Worm (Caenorhabditis elegans) whole organism, L4 larva: ENCODE results near the gene F58E6.4.

Experiments used
- F10B5.3 ChIP-seq: sonication (generic microtip); optimal IDR thresholded peaks from 2 replicates; lab custom pipeline; 2016; ENCODE audit warnings: mild to moderate bottlenecking, missing genetic modification characterization, missing compliant biosample characterization
- F26F4.8 ChIP-seq: fragments of 200-800 bp; sonication (Bioruptor generic); conservative IDR thresholded peaks from 2 replicates; pipeline ENCODE4 v1.3.6; 2022; ENCODE audit warnings: missing genetic modification characterization, missing compliant biosample characterization
- F37D6.2 ChIP-seq: sonication (generic microtip); optimal IDR thresholded peaks from 2 replicates; lab custom pipeline; 2016; ENCODE audit warnings: mild to moderate bottlenecking, missing genetic modification characterization, missing compliant biosample characterization
- F44E2.7 ChIP-seq: fragments of 200-800 bp; sonication (Bioruptor generic); IDR thresholded peaks from 2 replicates; pipeline ENCODE4 v2.1.2; 2022; ENCODE audit warnings: missing genetic modification characterization, missing compliant biosample characterization
- R02D3.7 ChIP-seq: fragments of 150-350 bp; sonication (generic microtip); optimal IDR thresholded peaks from 3 replicates; lab custom pipeline; 2014; ENCODE audit warnings: missing biosample characterization, missing genetic modification characterization
- Y105C5A.15 ChIP-seq: fragments of 200-800 bp; sonication (Bioruptor generic); IDR thresholded peaks from 2 replicates; pipeline ENCODE4 v1.3.6; 2022; ENCODE audit warnings: missing genetic modification characterization, missing compliant biosample characterization
- ZK337.2 ChIP-seq: fragments of 200-800 bp; sonication (Bioruptor generic); IDR thresholded peaks from 2 replicates; pipeline ENCODE4 v1.3.6; 2022; ENCODE audit warnings: missing genetic modification reagents, missing genetic modification characterization, missing compliant biosample characterization
- ZK546.5 ChIP-seq, 2 experiments: sonication (generic microtip); optimal IDR thresholded peaks; 2 replicates each; lab custom pipeline; 2017; ENCODE audit warnings: missing biosample characterization in 2 of 2, missing genetic modification characterization in 2 of 2
- ama-1 ChIP-seq: fragments of 150-350 bp; optimal IDR thresholded peaks from 2 replicates; lab custom pipeline; 2014; ENCODE audit warnings: inconsistent platforms, mixed read lengths
- ceh-20 ChIP-seq: fragments of 200-800 bp; sonication (Bioruptor generic); IDR thresholded peaks from 2 replicates; pipeline ENCODE4 v1.3.6; 2022; ENCODE audit warnings: missing genetic modification reagents, missing genetic modification characterization, missing compliant biosample characterization
- ceh-28 ChIP-seq: fragments of 150-350 bp; optimal IDR thresholded peaks from 2 replicates; lab custom pipeline; 2014; ENCODE audit warnings: missing biosample characterization, missing genetic modification reagents, missing genetic modification characterization
- ceh-44 ChIP-seq: fragments of 200-800 bp; sonication (Bioruptor generic); IDR thresholded peaks from 2 replicates; pipeline ENCODE4 v1.3.6; 2022; ENCODE audit warnings: missing genetic modification reagents, missing genetic modification characterization, missing compliant biosample characterization
- ctbp-1 ChIP-seq: fragments of 200-800 bp; sonication (Bioruptor generic); IDR thresholded peaks from 2 replicates; pipeline ENCODE4 v1.3.6; 2022; ENCODE audit warnings: missing genetic modification reagents, missing genetic modification characterization, missing compliant biosample characterization
- daf-12 ChIP-seq: fragments of 150-350 bp; optimal IDR thresholded peaks from 2 replicates; lab custom pipeline; 2014; ENCODE audit warnings: missing biosample characterization, missing genetic modification reagents, missing genetic modification characterization
- daf-19 ChIP-seq: fragments of 200-800 bp; sonication (Bioruptor generic); conservative IDR thresholded peaks from 2 replicates; pipeline ENCODE4 v1.3.6; 2022; ENCODE audit warnings: missing genetic modification characterization, missing compliant biosample characterization
- dmd-6 ChIP-seq: fragments of 200-800 bp; sonication (Bioruptor generic); IDR thresholded peaks from 2 replicates; pipeline ENCODE4 v1.3.6; 2022; ENCODE audit warnings: missing genetic modification reagents, missing genetic modification characterization, missing compliant biosample characterization
- dmd-8 ChIP-seq: fragments of 200-800 bp; sonication (Bioruptor generic); IDR thresholded peaks from 2 replicates; pipeline ENCODE4 v1.3.6; 2022; ENCODE audit warnings: missing genetic modification characterization, missing compliant biosample characterization
- dmd-9 ChIP-seq: fragments of 200-800 bp; sonication (Bioruptor generic); IDR thresholded peaks from 2 replicates; pipeline ENCODE4 v1.3.6; 2022; ENCODE audit warnings: missing genetic modification reagents, missing genetic modification characterization, missing compliant biosample characterization
- duxl-1 ChIP-seq: sonication (generic microtip); optimal IDR thresholded peaks from 2 replicates; lab custom pipeline; 2016; ENCODE audit warnings: mild to moderate bottlenecking, missing genetic modification characterization, moderate library complexity, missing compliant biosample characterization; ENCODE audit not compliant: poor library complexity
- dve-1 ChIP-seq: sonication (generic microtip); optimal IDR thresholded peaks from 2 replicates; lab custom pipeline; 2017; ENCODE audit warnings: antibody characterized with exemption, mild to moderate bottlenecking, missing genetic modification characterization, missing compliant biosample characterization; ENCODE audit not compliant: insufficient read depth
- egl-27 ChIP-seq: sonication (generic microtip); optimal IDR thresholded peaks from 3 replicates; lab custom pipeline; 2017; ENCODE audit warnings: missing biosample characterization, missing genetic modification reagents, missing genetic modification characterization
- egl-43 ChIP-seq: fragments of 200-800 bp; sonication (Bioruptor generic); IDR thresholded peaks from 2 replicates; pipeline ENCODE4 v1.3.6; 2022; ENCODE audit warnings: missing genetic modification reagents, missing genetic modification characterization, missing compliant biosample characterization
- fkh-10 ChIP-seq: fragments of 150-350 bp; optimal IDR thresholded peaks from 2 replicates; lab custom pipeline; 2014; ENCODE audit warnings: missing biosample characterization, missing genetic modification reagents, missing genetic modification characterization
- hif-1 ChIP-seq, 2 experiments: sonication (generic microtip); optimal IDR thresholded peaks; 2 replicates each; lab custom pipeline; 2016 to 2017; ENCODE audit warnings: missing compliant biosample characterization in 2 of 2, missing genetic modification characterization in 2 of 2, missing genetic modification reagents in 2 of 2, missing genotype in 2 of 2, mild to moderate bottlenecking in 1 of 2
- hmg-1.1 ChIP-seq: fragments of 200-800 bp; sonication (Bioruptor generic); IDR thresholded peaks from 2 replicates; pipeline ENCODE4 v1.3.6; 2022; ENCODE audit warnings: missing genetic modification reagents, missing genetic modification characterization, missing compliant biosample characterization
- lim-7 ChIP-seq: fragments of 200-800 bp; sonication (Bioruptor generic); IDR thresholded peaks from 2 replicates; pipeline ENCODE4 v1.3.6; 2022; ENCODE audit warnings: missing genetic modification characterization, missing compliant biosample characterization
- lin-1 ChIP-seq: fragments of 200-800 bp; sonication (Bioruptor generic); IDR thresholded peaks from 2 replicates; pipeline ENCODE4 v1.3.6; 2022; ENCODE audit warnings: missing genetic modification reagents, missing genetic modification characterization, missing compliant biosample characterization
- lin-13 ChIP-seq: fragments of 150-350 bp; optimal IDR thresholded peaks from 2 replicates; lab custom pipeline; 2014; ENCODE audit warnings: missing biosample characterization, missing genetic modification reagents, missing genetic modification characterization
- lin-29 ChIP-seq: fragments of 200-800 bp; sonication (Bioruptor generic); IDR thresholded peaks from 2 replicates; pipeline ENCODE4 v1.3.6; 2022; ENCODE audit warnings: missing genetic modification reagents, missing genetic modification characterization, missing compliant biosample characterization
- lin-39 ChIP-seq: fragments of 150-350 bp; optimal IDR thresholded peaks from 2 replicates; lab custom pipeline; 2014; ENCODE audit warnings: missing biosample characterization, missing genetic modification reagents, missing genetic modification characterization
- madf-5 ChIP-seq, 2 experiments: fragments of 200-800 bp; sonication (Bioruptor generic); IDR thresholded peaks; 2 replicates each; pipeline ENCODE4 v1.3.6; 2022; ENCODE audit warnings: missing compliant biosample characterization in 2 of 2, missing genetic modification characterization in 2 of 2
- mxl-3 ChIP-seq: fragments of 200-800 bp; sonication (Bioruptor generic); optimal IDR thresholded peaks from 2 replicates; lab custom pipeline; 2018; ENCODE audit warnings: mild to moderate bottlenecking, missing genetic modification characterization, missing compliant biosample characterization
- nhr-10 ChIP-seq: fragments of 150-350 bp; optimal IDR thresholded peaks from 2 replicates; lab custom pipeline; 2014; ENCODE audit warnings: missing biosample characterization, missing genetic modification characterization
- nhr-111 ChIP-seq: fragments of 200-800 bp; sonication (Bioruptor generic); optimal IDR thresholded peaks from 2 replicates; lab custom pipeline; 2018; ENCODE audit warnings: mild to moderate bottlenecking, missing genetic modification characterization, missing compliant biosample characterization
- nhr-25 ChIP-seq: sonication (generic microtip); optimal IDR thresholded peaks from 2 replicates; lab custom pipeline; 2017; ENCODE audit warnings: missing genetic modification characterization, mild to moderate bottlenecking, missing compliant biosample characterization, antibody characterized with exemption, moderate library complexity, borderline replicate concordance; ENCODE audit not compliant: insufficient read depth
- nhr-41 ChIP-seq: fragments of 200-800 bp; sonication (Bioruptor generic); IDR thresholded peaks from 2 replicates; pipeline ENCODE4 v1.3.6; 2022; ENCODE audit warnings: missing genetic modification reagents, missing genetic modification characterization, missing compliant biosample characterization
- nhr-42 ChIP-seq: fragments of 200-800 bp; sonication (Bioruptor generic); IDR thresholded peaks from 2 replicates; pipeline ENCODE4 v1.3.6; 2022; ENCODE audit warnings: missing genetic modification characterization, missing compliant biosample characterization
- nhr-6 ChIP-seq: fragments of 150-350 bp; optimal IDR thresholded peaks from 2 replicates; lab custom pipeline; 2014; ENCODE audit warnings: missing biosample characterization, missing genetic modification characterization
- nhr-76 ChIP-seq: fragments of 150-350 bp; optimal IDR thresholded peaks from 2 replicates; lab custom pipeline; 2014; ENCODE audit warnings: missing biosample characterization, missing genetic modification characterization
- nhr-77 ChIP-seq: fragments of 150-350 bp; optimal IDR thresholded peaks from 2 replicates; lab custom pipeline; 2014; ENCODE audit warnings: missing biosample characterization, missing genetic modification characterization
- sdz-12 ChIP-seq: fragments of 200-800 bp; sonication (Bioruptor generic); optimal IDR thresholded peaks from 2 replicates; lab custom pipeline; 2018; ENCODE audit warnings: mild to moderate bottlenecking, missing genetic modification characterization, missing compliant biosample characterization
- skn-1 ChIP-seq: fragments of 150-350 bp; optimal IDR thresholded peaks from 2 replicates; lab custom pipeline; 2014; ENCODE audit warnings: missing biosample characterization, missing genetic modification characterization
- snpc-1.2 ChIP-seq: fragments of 200-800 bp; sonication (Bioruptor generic); IDR thresholded peaks from 2 replicates; pipeline ENCODE4 v1.3.6; 2022; ENCODE audit warnings: missing genetic modification reagents, missing genetic modification characterization, missing compliant biosample characterization
- snpc-4 ChIP-seq: fragments of 150-350 bp; optimal IDR thresholded peaks from 2 replicates; lab custom pipeline; 2014; ENCODE audit warnings: missing biosample characterization, missing genetic modification characterization
- tag-97 ChIP-seq: fragments of 200-800 bp; sonication (Bioruptor generic); IDR thresholded peaks from 2 replicates; pipeline ENCODE4 v1.3.6; 2022; ENCODE audit warnings: missing genetic modification characterization, missing compliant biosample characterization
- unc-62 ChIP-seq, 3 experiments: fragments of 150-350 bp in 1 of 3; sonication (generic microtip); optimal IDR thresholded peaks in 2 of 3; peaks in 1 of 3; 1 replicate in 1 of 3; 2 replicates in 2 of 3; lab custom pipeline; 2014 to 2017; ENCODE audit warnings: missing biosample characterization in 3 of 3, missing genetic modification characterization in 3 of 3, missing genetic modification reagents in 3 of 3, missing genotype in 1 of 3
- zag-1 ChIP-seq: fragments of 150-350 bp; optimal IDR thresholded peaks from 2 replicates; lab custom pipeline; 2014; ENCODE audit warnings: missing biosample characterization, missing genetic modification characterization
- zfp-3 ChIP-seq: fragments of 200-800 bp; sonication (Bioruptor generic); conservative IDR thresholded peaks from 2 replicates; pipeline ENCODE4 v1.3.6; 2022; ENCODE audit warnings: missing genetic modification reagents, missing genetic modification characterization, missing compliant biosample characterization
- zip-2 ChIP-seq: fragments of 150-350 bp; optimal IDR thresholded peaks from 2 replicates; lab custom pipeline; 2014; ENCODE audit warnings: missing biosample characterization, missing genetic modification characterization
- ztf-11 ChIP-seq: fragments of 150-350 bp; optimal IDR thresholded peaks from 2 replicates; lab custom pipeline; 2014; ENCODE audit warnings: missing biosample characterization, missing genetic modification characterization
- ztf-7 ChIP-seq: fragments of 150-350 bp; optimal IDR thresholded peaks from 2 replicates; lab custom pipeline; 2014; ENCODE audit warnings: missing biosample characterization, missing genetic modification characterization

Gene F58E6.4

ce11 chrV:9729462-9730162 lies 20.6 kb downstream of the F58E6.4 start, which contains the start of the genes aagr-3 and drap-1:
TSS of gene aagr-3 (minus strand) at chrV:9729512.
TSS of gene drap-1 (plus strand) at chrV:9730106.
- no peak for TF ChIP-seq nhr-41 (GFP tag; lab: Robert Waterston, UW)
- TF ChIP-seq lin-39 (tag; lab: Kevin White, UChicago), result no peak
- TF ChIP-seq hmg-1.1, result peak; percentile 39; the same call in 1 of the 2 replicates
- TF ChIP-seq ztf-7, result no peak
- TF ChIP-seq ZK546.5 (tag; optimal IDR thresholded peaks at IDR 0.05; lab: Kevin White, UChicago), result no peak
- no peak for TF ChIP-seq lin-29
- peak in 1 of 2 experiments; percentile 40 for TF ChIP-seq hif-1 (tag; optimal IDR thresholded peaks at IDR 0.05; lab: Kevin White, UChicago)
- no peak for TF ChIP-seq madf-5 (GFP tag; IDR thresholded peaks at IDR 0.05; lab: Robert Waterston, UW)
- TF ChIP-seq Y105C5A.15 (GFP tag; lab: Robert Waterston, UW), result no peak
- peak; percentile 40; the same call in 1 of the 2 replicates for TF ChIP-seq dmd-6 (GFP tag; lab: Robert Waterston, UW)
- TF ChIP-seq mxl-3 (GFP tag; lab: Kevin White, UChicago), result no peak
- no peak for TF ChIP-seq ama-1
- no peak for TF ChIP-seq ceh-28
- no peak for TF ChIP-seq skn-1 (tag; lab: Kevin White, UChicago)
- TF ChIP-seq lin-13 (GFP tag; lab: Kevin White, UChicago), result peak; percentile 43
- TF ChIP-seq fkh-10 (GFP tag; lab: Kevin White, UChicago), result peak; percentile 4
- TF ChIP-seq egl-27 (tag; lab: Kevin White, UChicago), result no peak
- no peak for TF ChIP-seq tag-97 (GFP tag; lab: Robert Waterston, UW)
- no peak for TF ChIP-seq snpc-1.2 (GFP tag; lab: Robert Waterston, UW)
- no peak for TF ChIP-seq dmd-8 (GFP tag; lab: Robert Waterston, UW)
- no peak for TF ChIP-seq F10B5.3 (tag; lab: Kevin White, UChicago)
- TF ChIP-seq egl-43 (GFP tag; lab: Robert Waterston, UW), result no peak
- no peak for TF ChIP-seq nhr-76
- TF ChIP-seq dmd-9 (GFP tag; lab: Robert Waterston, UW), result no peak
- TF ChIP-seq daf-12 (tag; lab: Kevin White, UChicago), result no peak
- no peak for TF ChIP-seq F26F4.8 (GFP tag; lab: Robert Waterston, UW)
- TF ChIP-seq F44E2.7 (GFP tag; lab: Robert Waterston, UW), result no peak
- TF ChIP-seq nhr-42 (GFP tag; lab: Robert Waterston, UW), result no peak
- no peak for TF ChIP-seq zip-2
- TF ChIP-seq ztf-11 (tag; lab: Kevin White, UChicago), result no peak
- peak; percentile 65 for TF ChIP-seq dve-1
- TF ChIP-seq ceh-44, result no peak
- no peak for TF ChIP-seq snpc-4 (tag; lab: Kevin White, UChicago)
- no peak for TF ChIP-seq lim-7 (GFP tag; lab: Robert Waterston, UW)
- no peak for TF ChIP-seq F37D6.2 (tag; lab: Kevin White, UChicago)
- no peak for TF ChIP-seq lin-1 (GFP tag; lab: Robert Waterston, UW)
- TF ChIP-seq ctbp-1 (GFP tag; lab: Robert Waterston, UW), result 0 out of 2 replicates have a peak, but pooled peaks have one; percentile 34
- no peak for TF ChIP-seq R02D3.7
- no peak for TF ChIP-seq ceh-20 (GFP tag; lab: Robert Waterston, UW)
- no peak for TF ChIP-seq zfp-3 (GFP tag; lab: Robert Waterston, UW)
- TF ChIP-seq nhr-111 (GFP tag; lab: Kevin White, UChicago), result no peak
- TF ChIP-seq zag-1 (tag; lab: Kevin White, UChicago), result no peak
- no peak for TF ChIP-seq unc-62 (GFP tag; optimal IDR thresholded peaks at IDR 0.05 in 1 of 2; lab: Kevin White, UChicago)
- no peak for TF ChIP-seq unc-62 (tag; optimal IDR thresholded peaks at IDR 0.05; lab: Kevin White, UChicago)
- no peak for TF ChIP-seq sdz-12 (GFP tag; lab: Kevin White, UChicago)
- no peak for TF ChIP-seq duxl-1
- TF ChIP-seq nhr-25 (tag; lab: Kevin White, UChicago), result no peak
- TF ChIP-seq nhr-77 (tag; lab: Kevin White, UChicago), result peak; percentile 66
- TF ChIP-seq nhr-10, result no peak
- peak; percentile 84 for TF ChIP-seq nhr-6 (tag; lab: Kevin White, UChicago)
- no peak for TF ChIP-seq daf-19 (GFP tag; lab: Robert Waterston, UW)
- TF ChIP-seq ZK337.2 (GFP tag; lab: Robert Waterston, UW), result no peak
